Fruit fly (Drosophila melanogaster) whole organism, adult: Measurements from ENCODE around the gene mgl.

Experiments used
- CG7045 ChIP-seq: fragments of 200-800 bp; sonication (Bioruptor generic); optimal IDR thresholded peaks from 2 replicates; lab custom pipeline; 2017; ENCODE audit warnings: missing biosample characterization, mild to moderate bottlenecking, missing genetic modification characterization
- Hr96 ChIP-seq: fragments of 200-800 bp; sonication (Bioruptor generic); optimal IDR thresholded peaks from 2 replicates; lab custom pipeline; 2016; ENCODE audit warnings: missing biosample characterization, missing genetic modification characterization

DNA sequence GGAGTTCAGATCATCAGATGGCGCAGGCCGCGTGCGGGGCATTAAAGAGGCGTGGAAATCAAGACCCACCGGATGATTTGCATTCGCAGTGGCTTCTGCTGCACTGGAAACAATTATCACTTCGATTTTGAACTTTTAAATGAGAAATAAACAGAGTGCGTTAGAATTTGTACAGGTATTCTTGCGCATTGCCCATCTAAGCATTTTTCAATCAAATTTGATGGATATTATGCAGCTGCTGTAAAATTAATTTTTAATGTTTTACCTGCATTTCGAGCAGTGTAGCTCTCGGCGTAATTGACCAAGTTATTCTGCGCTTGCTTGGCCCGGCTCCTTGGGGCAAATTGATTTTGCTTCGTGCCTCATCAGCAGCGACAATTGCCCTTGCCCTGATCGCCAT, 182.8 kb downstream of the mgl start:
- TF ChIP-seq Hr96 (GFP tag; lab: Kevin White, UChicago) = no peak
- no peak for TF ChIP-seq CG7045 (GFP tag; lab: Kevin White, UChicago)
